Fruit fly (Drosophila melanogaster): Measurements from ENCODE around the gene CG18789.

DNA sequence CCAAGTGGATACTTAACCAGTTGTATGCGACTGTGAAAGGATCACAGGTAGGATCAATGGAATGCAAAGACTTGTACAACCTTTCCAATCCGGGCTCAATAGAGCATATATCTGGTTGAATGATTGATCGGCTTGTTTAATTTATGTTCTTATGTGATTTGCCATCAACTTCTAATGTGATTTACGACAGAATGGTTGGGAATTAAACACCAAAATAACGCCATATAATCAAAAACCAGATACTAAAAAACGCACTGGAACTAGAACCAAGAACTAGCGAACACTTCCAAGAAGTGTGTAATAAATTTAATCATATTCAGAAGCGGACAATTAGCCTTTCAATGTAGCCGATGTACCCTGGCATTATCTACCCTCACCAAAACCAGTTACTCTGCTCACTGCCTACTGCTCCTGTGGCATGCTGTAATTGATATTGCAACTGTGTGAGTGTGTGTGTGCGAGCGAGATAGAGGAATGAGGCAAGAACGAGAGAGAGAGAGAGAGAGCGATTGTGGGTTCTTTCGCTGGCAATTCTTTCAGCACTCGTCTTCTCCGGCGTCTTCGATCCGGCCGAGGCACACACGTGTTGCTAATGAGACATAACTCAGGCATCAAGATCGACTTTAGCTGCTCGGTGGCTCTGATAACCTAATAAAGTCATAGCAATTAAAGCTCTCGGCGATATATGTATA lies 26.5 kb downstream of the CG18789 start:
- peak; percentile 26 for TF ChIP-seq CG8478 (optimal IDR thresholded peaks at IDR 0.05)
- TF ChIP-seq EcR (GFP tag; optimal IDR thresholded peaks at IDR 0.05) = no peak
- TF ChIP-seq Dll (optimal IDR thresholded peaks at IDR 0.05) = no peak
- no peak for TF ChIP-seq pan (optimal IDR thresholded peaks at IDR 0.05)
- no peak for TF ChIP-seq psq (optimal IDR thresholded peaks at IDR 0.05)
